Fruit fly (Drosophila melanogaster) whole organism, prepupa: ENCODE measurements around the gene CG45066.

Source experiments
- CG6792 ChIP-seq: fragments of 200-800 bp; sonication (Bioruptor generic); optimal IDR thresholded peaks from 3 replicates; lab custom pipeline; 2016; ENCODE audit warnings: missing biosample characterization, missing genetic modification characterization
- Ets96B ChIP-seq: fragments of 200-800 bp; optimal IDR thresholded peaks from 2 replicates; lab custom pipeline; 2019; ENCODE audit warnings: missing biosample characterization, mild to moderate bottlenecking, missing genetic modification characterization, moderate library complexity
- achi ChIP-seq: fragments of 200-800 bp; sonication (Bioruptor generic); optimal IDR thresholded peaks from 3 replicates; lab custom pipeline; 2016; ENCODE audit warnings: missing biosample characterization, missing genetic modification characterization

DNA sequence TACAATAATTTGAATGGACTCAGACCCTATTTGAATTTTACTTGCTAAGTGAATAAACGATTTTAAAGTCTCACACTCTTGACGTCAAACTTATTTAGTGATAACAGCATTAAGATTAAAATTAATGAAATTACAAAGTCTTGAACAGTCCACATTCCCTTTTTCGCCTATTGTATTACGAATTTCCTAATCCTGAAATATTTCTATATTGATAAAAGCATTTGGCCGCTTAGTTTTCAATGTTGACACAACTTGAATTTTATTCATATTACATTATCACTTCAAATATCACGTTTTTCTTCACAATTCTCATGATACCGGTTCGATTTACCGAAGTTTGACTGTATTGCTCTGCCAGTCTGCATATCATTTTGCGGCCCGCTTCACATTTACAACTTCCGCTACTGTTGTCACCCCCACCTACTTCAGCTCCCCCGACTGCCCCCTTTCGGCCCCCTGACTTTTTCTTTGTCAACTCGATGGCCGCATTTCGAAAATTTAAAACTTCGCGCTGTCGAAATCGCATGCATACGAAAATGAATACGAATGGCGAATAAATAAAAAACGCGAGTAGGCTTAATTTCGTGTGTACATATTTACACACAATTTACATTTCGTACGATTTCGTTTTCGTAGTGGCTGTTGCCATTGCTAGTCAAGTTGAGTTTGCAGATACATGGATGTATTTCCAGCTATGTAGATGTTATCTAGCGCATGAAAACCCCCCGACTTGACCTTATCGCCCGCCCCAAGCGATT is 32.5 kb downstream of the CG45066 start:
- peak; percentile 28 for TF ChIP-seq CG6792
- TF ChIP-seq Ets96B (tag; lab: Kevin White, UChicago): peak; percentile 21
- peak; percentile 29 for TF ChIP-seq achi
